Fruit fly (Drosophila melanogaster): ENCODE data around the gene PKD.

The PKD gene

DNA sequence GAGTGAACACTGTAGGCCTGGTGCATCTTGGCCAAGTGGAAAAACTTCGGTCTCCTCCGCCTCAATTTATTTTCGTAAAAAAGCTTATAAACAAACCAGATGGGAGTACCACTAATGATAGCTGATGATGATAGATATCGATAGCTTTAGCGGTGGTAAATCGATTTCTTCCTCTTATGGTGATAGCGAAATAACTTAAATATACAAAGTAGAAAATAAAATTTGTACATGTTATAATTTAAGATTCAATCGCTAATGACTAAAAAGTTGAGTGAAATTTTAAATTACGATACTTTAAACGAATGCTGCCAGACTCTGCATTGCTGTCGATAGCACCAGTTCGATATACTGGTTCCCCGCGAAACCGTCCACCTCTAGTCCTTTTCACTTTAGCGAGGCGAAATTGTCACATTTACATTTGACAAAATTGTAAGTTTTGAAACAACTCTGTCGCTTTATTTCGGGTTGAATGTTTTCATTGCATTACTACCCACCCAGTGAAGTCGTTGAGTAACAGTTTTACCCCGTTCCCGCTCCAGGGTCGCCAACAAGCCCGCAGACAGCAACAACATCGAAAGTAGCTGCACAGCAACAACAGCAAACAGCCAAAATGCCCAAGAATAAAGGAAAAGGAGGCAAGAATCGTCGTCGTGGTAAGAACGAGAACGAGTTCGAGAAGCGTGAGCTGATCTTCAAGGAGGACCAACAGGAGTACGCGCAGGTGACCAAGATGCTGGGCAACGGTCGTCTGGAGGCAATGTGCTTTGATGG, 39.7 kb downstream of the PKD start, which contains the start of the genes Vps39 and eIF1A (continued):
- TF ChIP-seq CG3995 (GFP tag; optimal IDR thresholded peaks at IDR 0.05) = peak; percentile 53
- no peak for TF ChIP-seq cad (GFP tag; optimal IDR thresholded peaks at IDR 0.05)
- no peak for TF ChIP-seq ab (GFP tag; optimal IDR thresholded peaks at IDR 0.05)
- peak; percentile 82 for TF ChIP-seq pzg (GFP tag; optimal IDR thresholded peaks at IDR 0.05)
- TF ChIP-seq CG13424 (tag; optimal IDR thresholded peaks at IDR 0.05) = peak; percentile 36
- TF ChIP-seq TFAM (GFP tag; optimal IDR thresholded peaks at IDR 0.05) = no peak
- peak; percentile 12 for TF ChIP-seq Dad (GFP tag; optimal IDR thresholded peaks at IDR 0.05)
- 0 out of 2 replicates have a peak, but pooled peaks have one; percentile 30 for TF ChIP-seq CG31441 (GFP tag; IDR thresholded peaks at IDR 0.05)
- peak; percentile 36; the same call in 1 of the 2 replicates for TF ChIP-seq CG6272 (GFP tag; IDR thresholded peaks at IDR 0.05)
- peak in 1 of 2 experiments; percentile 23 for TF ChIP-seq chif (GFP tag; optimal IDR thresholded peaks at IDR 0.05)
- peak; percentile 1 for TF ChIP-seq CG12155 (GFP tag; optimal IDR thresholded peaks at IDR 0.05)
- TF ChIP-seq CG6175 (GFP tag; IDR thresholded peaks at IDR 0.05) = no peak
- TF ChIP-seq sqz (GFP tag; optimal IDR thresholded peaks at IDR 0.05) = no peak
- peak; percentile 25 for TF ChIP-seq slou (GFP tag; optimal IDR thresholded peaks at IDR 0.05)
- TF ChIP-seq gce (GFP tag; IDR thresholded peaks at IDR 0.05) = no peak
- peak; percentile 29 for TF ChIP-seq ind (GFP tag; optimal IDR thresholded peaks at IDR 0.05)
- TF ChIP-seq CG10979 (tag; optimal IDR thresholded peaks at IDR 0.05) = peak; percentile 30
- no peak for TF ChIP-seq CrebB (tag; optimal IDR thresholded peaks at IDR 0.05)
- no peak for TF ChIP-seq run (tag; optimal IDR thresholded peaks at IDR 0.05)
- TF ChIP-seq CG34376 (GFP tag; optimal IDR thresholded peaks at IDR 0.05) = no peak
- no peak for TF ChIP-seq sr (GFP tag; IDR thresholded peaks at IDR 0.05)
- TF ChIP-seq CG12219 (GFP tag; optimal IDR thresholded peaks at IDR 0.05) = no peak
- no peak for TF ChIP-seq CG8765 (GFP tag; IDR thresholded peaks at IDR 0.05)
- TF ChIP-seq cg (GFP tag; optimal IDR thresholded peaks at IDR 0.05) = no peak
- peak; percentile 86 for TF ChIP-seq inv (GFP tag; IDR thresholded peaks at IDR 0.05; ENCODE audit: partially characterized antibody)
- TF ChIP-seq CG2202 (tag; optimal IDR thresholded peaks at IDR 0.05) = peak; percentile 17
- TF ChIP-seq CG33557 (GFP tag; optimal IDR thresholded peaks at IDR 0.05) = no peak
- peak; percentile 82 for TF ChIP-seq amos (GFP tag; IDR thresholded peaks at IDR 0.05; ENCODE audit: partially characterized antibody)
- no peak for TF ChIP-seq Jarid2 (GFP tag; optimal IDR thresholded peaks at IDR 0.05)
- no peak for TF ChIP-seq sug (tag; optimal IDR thresholded peaks at IDR 0.05)
- no peak for TF ChIP-seq CG18011 (GFP tag; optimal IDR thresholded peaks at IDR 0.05)
- peak; percentile 74; the same call in 2 of the 3 replicates for TF ChIP-seq CG6791 (GFP tag; IDR thresholded peaks at IDR 0.05; ENCODE audit: partially characterized antibody)
- no peak for TF ChIP-seq gem (tag; optimal IDR thresholded peaks at IDR 0.05)
- TF ChIP-seq CG8359 (GFP tag; optimal IDR thresholded peaks at IDR 0.05; ENCODE audit: borderline replicate concordance) = no peak
- TF ChIP-seq CG9932 (GFP tag; IDR thresholded peaks at IDR 0.05) = peak; percentile 68
- no peak for TF ChIP-seq CG10321 (GFP tag; IDR thresholded peaks at IDR 0.05)
- peak; percentile 92 for TF ChIP-seq BEAF-32 (GFP tag; optimal IDR thresholded peaks at IDR 0.05)
- TF ChIP-seq jigr1 (GFP tag; IDR thresholded peaks at IDR 0.05) = no peak
- TF ChIP-seq usp (GFP tag; optimal IDR thresholded peaks at IDR 0.05) = no peak
- no peak for TF ChIP-seq CG8089 (GFP tag; optimal IDR thresholded peaks at IDR 0.05)
- TF ChIP-seq Oaz (GFP tag; IDR thresholded peaks at IDR 0.05) = no peak
- TF ChIP-seq Poxn (GFP tag; IDR thresholded peaks at IDR 0.05) = no peak
- TF ChIP-seq Gsc (GFP tag; IDR thresholded peaks at IDR 0.05) = no peak
- no peak for TF ChIP-seq ham (GFP tag; IDR thresholded peaks at IDR 0.05)
- TF ChIP-seq CG10274 (GFP tag; optimal IDR thresholded peaks at IDR 0.05) = no peak
- TF ChIP-seq Hr51 (GFP tag; optimal IDR thresholded peaks at IDR 0.05) = peak in 1 of 2 experiments; percentile 33
- TF ChIP-seq CG4617 (GFP tag; optimal IDR thresholded peaks at IDR 0.05; ENCODE audit: borderline replicate concordance) = peak; percentile 65
- peak; percentile 4 for TF ChIP-seq Dek (tag; optimal IDR thresholded peaks at IDR 0.05)
- TF ChIP-seq CG18476 (GFP tag; optimal IDR thresholded peaks at IDR 0.05) = peak; percentile 13
